Worm (Caenorhabditis elegans): ENCODE measurements around the gene C48B4.8.

DNA sequence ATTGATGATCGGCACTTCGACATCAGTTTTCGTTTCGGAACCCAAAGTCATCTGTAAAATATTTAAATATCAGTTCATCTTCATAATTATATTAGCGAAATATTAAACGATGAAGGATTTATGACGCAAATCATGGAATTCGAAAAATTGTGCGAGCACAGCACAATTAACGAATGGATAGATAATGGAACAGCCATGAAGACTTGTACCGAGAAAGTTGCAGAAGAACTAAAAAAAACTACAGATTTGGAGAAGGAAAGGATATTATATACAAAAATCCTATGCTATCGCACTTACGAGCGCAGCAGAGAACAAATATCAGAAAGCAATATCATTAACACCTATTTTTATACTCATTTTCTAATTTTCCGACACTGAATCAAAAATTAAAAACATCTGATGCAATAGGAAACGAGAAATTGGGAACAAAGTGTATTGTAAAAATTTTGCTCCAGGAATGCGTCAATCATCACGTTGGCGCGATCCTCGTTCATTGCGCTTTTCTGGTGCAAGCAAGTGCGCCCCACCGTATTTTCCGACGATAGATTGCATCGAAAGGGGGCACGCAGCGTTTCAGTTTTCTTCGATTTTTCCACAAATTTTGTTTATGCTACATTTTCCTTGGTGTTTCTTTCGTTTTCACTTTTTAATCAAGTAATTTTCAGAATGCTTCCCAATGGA, 39.5 kb downstream of the C48B4.8 start, which contains the start of the genes clu-1 and prp-40:
- TF ChIP-seq F49E8.2 (tag; optimal IDR thresholded peaks at IDR 0.05; ENCODE audit: insufficient read depth), result peak; percentile 32
- TF ChIP-seq gei-17 (GFP tag; optimal IDR thresholded peaks at IDR 0.05), result peak; percentile 37
- TF ChIP-seq pha-4 (tag; optimal IDR thresholded peaks at IDR 0.05), result no peak
- TF ChIP-seq unc-62 (GFP tag; optimal IDR thresholded peaks at IDR 0.05), result no peak
- TF ChIP-seq ztf-3 (GFP tag; optimal IDR thresholded peaks at IDR 0.05), result no peak
- no peak for TF ChIP-seq sdz-38 (tag; optimal IDR thresholded peaks at IDR 0.05)
- TF ChIP-seq Y67H2A.10 (GFP tag; conservative IDR thresholded peaks at IDR 0.05), result no peak
